Fruit fly (Drosophila melanogaster) whole organism, embryonic: Measurements from ENCODE around the gene spn-F.

ENCODE experiments used
- Bgb ChIP-seq: fragments of 200-800 bp; sonication (Bioruptor generic); IDR thresholded peaks from 2 replicates; pipeline ENCODE4 v1.3.6; 2022; ENCODE audit warnings: missing biosample characterization, missing genetic modification characterization; ENCODE audit not compliant: partially characterized antibody
- CG1024 ChIP-seq: fragments of 200-800 bp; sonication (Bioruptor generic); IDR thresholded peaks from 2 replicates; pipeline ENCODE4 v1.3.6; 2022; ENCODE audit warnings: missing biosample characterization, missing genetic modification characterization
- CG11560 ChIP-seq: fragments of 200-800 bp; sonication (Bioruptor generic); IDR thresholded peaks from 3 replicates; pipeline ENCODE4 v1.3.6; 2022; ENCODE audit warnings: missing biosample characterization, missing genetic modification characterization
- CG13287 ChIP-seq: fragments of 200-800 bp; sonication (Bioruptor generic); IDR thresholded peaks from 2 replicates; pipeline ENCODE4 v1.3.6; 2022; ENCODE audit warnings: missing biosample characterization, missing genetic modification characterization; ENCODE audit not compliant: partially characterized antibody
- CG14050 ChIP-seq: fragments of 200-800 bp; sonication (Bioruptor generic); IDR thresholded peaks from 3 replicates; pipeline ENCODE4 v1.3.6; 2022; ENCODE audit warnings: missing biosample characterization, missing genetic modification characterization
- CG14860 ChIP-seq: fragments of 200-800 bp; sonication (Bioruptor generic); IDR thresholded peaks from 3 replicates; pipeline ENCODE4 v1.3.6; 2022; ENCODE audit warnings: missing biosample characterization, missing genetic modification characterization; ENCODE audit not compliant: partially characterized antibody
- CG1602 ChIP-seq: fragments of 200-800 bp; sonication (Bioruptor generic); optimal IDR thresholded peaks from 3 replicates; lab custom pipeline; 2016; ENCODE audit warnings: missing biosample characterization, missing genetic modification characterization
- CG16863 ChIP-seq: fragments of 200-800 bp; sonication (Bioruptor generic); optimal IDR thresholded peaks from 3 replicates; lab custom pipeline; 2016; ENCODE audit warnings: missing biosample characterization, missing genetic modification characterization
- CG17186 ChIP-seq: fragments of 200-800 bp; sonication (Bioruptor generic); optimal IDR thresholded peaks from 3 replicates; lab custom pipeline; 2017; ENCODE audit warnings: missing biosample characterization, missing genetic modification reagents, missing genetic modification characterization
- CG2712 ChIP-seq: fragments of 200-800 bp; optimal IDR thresholded peaks from 3 replicates; lab custom pipeline; 2019; ENCODE audit warnings: missing biosample characterization, mild to moderate bottlenecking, missing genetic modification characterization, moderate library complexity
- CG31441 ChIP-seq: fragments of 200-800 bp; sonication (Bioruptor generic); IDR thresholded peaks from 2 replicates; pipeline ENCODE4 v1.3.6; 2022; ENCODE audit warnings: missing biosample characterization, missing genetic modification characterization
- CG3163 ChIP-seq: fragments of 200-800 bp; sonication (Bioruptor generic); optimal IDR thresholded peaks from 3 replicates; lab custom pipeline; 2016; ENCODE audit warnings: missing biosample characterization, missing genetic modification characterization
- CG43689 ChIP-seq: fragments of 200-800 bp; sonication (Bioruptor generic); IDR thresholded peaks from 2 replicates; pipeline ENCODE4 v1.3.6; 2022; ENCODE audit warnings: missing biosample characterization, missing genetic modification characterization
- Chrac-16 ChIP-seq: fragments of 200-800 bp; sonication (Bioruptor generic); optimal IDR thresholded peaks from 3 replicates; lab custom pipeline; 2016; ENCODE audit warnings: missing biosample characterization, missing genetic modification characterization
- D ChIP-seq, 2 experiments: fragments of 200-800 bp in 1 of 2; fragments of >200 bp in 1 of 2; sonication (Bioruptor generic) in 1 of 2; optimal IDR thresholded peaks; 2 replicates in 1 of 2; 3 replicates in 1 of 2; lab custom pipeline; 2017; ENCODE audit warnings: mild to moderate bottlenecking in 1 of 2, missing biosample characterization in 1 of 2, missing genetic modification characterization in 1 of 2, missing genetic modification reagents in 1 of 2
- Dbx ChIP-seq: fragments of 200-800 bp; sonication (Bioruptor generic); IDR thresholded peaks from 3 replicates; pipeline ENCODE4 v1.3.6; 2022; ENCODE audit warnings: missing biosample characterization, missing genetic modification characterization
- Eip74EF ChIP-seq, 2 experiments: fragments of 200-800 bp in 1 of 2; fragments of >200 bp in 1 of 2; sonication (Bioruptor generic) in 1 of 2; optimal IDR thresholded peaks; 2 replicates each; lab custom pipeline; 2017 to 2019; ENCODE audit warnings: missing biosample characterization in 2 of 2, missing genetic modification characterization in 2 of 2, mild to moderate bottlenecking in 1 of 2, moderate library complexity in 1 of 2
- H2.0 ChIP-seq: fragments of 200-800 bp; sonication (Bioruptor generic); IDR thresholded peaks from 2 replicates; pipeline ENCODE4 v1.3.6; 2022; ENCODE audit warnings: missing biosample characterization, missing genetic modification characterization
- Hmr ChIP-seq: fragments of 200-800 bp; sonication (Bioruptor generic); optimal IDR thresholded peaks from 3 replicates; lab custom pipeline; 2017; ENCODE audit warnings: mild to moderate bottlenecking, missing biosample characterization, missing genetic modification reagents, missing genetic modification characterization
- Lim3 ChIP-seq: fragments of 200-800 bp; sonication (Bioruptor generic); IDR thresholded peaks from 2 replicates; pipeline ENCODE4 v1.3.6; 2022; ENCODE audit warnings: missing biosample characterization, missing genetic modification characterization
- Meics ChIP-seq: fragments of 200-800 bp; sonication (Bioruptor generic); optimal IDR thresholded peaks from 2 replicates; lab custom pipeline; 2017; ENCODE audit warnings: missing biosample characterization, mild to moderate bottlenecking, missing genetic modification characterization
- Ptx1 ChIP-seq: fragments of 200-800 bp; sonication (Bioruptor generic); IDR thresholded peaks from 2 replicates; pipeline ENCODE4 v1.3.6; 2022; ENCODE audit warnings: missing biosample characterization, missing genetic modification characterization
- Spps ChIP-seq: fragments of 200-800 bp; sonication (Bioruptor generic); optimal IDR thresholded peaks from 2 replicates; lab custom pipeline; 2018; ENCODE audit warnings: missing biosample characterization, mild to moderate bottlenecking, missing genetic modification characterization
- ab ChIP-seq: fragments of 200-800 bp; sonication (Bioruptor generic); optimal IDR thresholded peaks from 2 replicates; lab custom pipeline; 2016; ENCODE audit warnings: missing biosample characterization, missing genetic modification characterization
- ac ChIP-seq: fragments of 200-800 bp; sonication (Bioruptor generic); optimal IDR thresholded peaks from 3 replicates; lab custom pipeline; 2017; ENCODE audit warnings: missing biosample characterization, mild to moderate bottlenecking, missing genetic modification characterization
- cas ChIP-seq: fragments of 200-800 bp; sonication (Bioruptor generic); IDR thresholded peaks from 2 replicates; pipeline ENCODE4 v1.3.6; 2022; ENCODE audit warnings: missing biosample characterization, missing genetic modification characterization
- cato ChIP-seq: fragments of 200-800 bp; sonication (Bioruptor generic); optimal IDR thresholded peaks from 2 replicates; lab custom pipeline; 2016; ENCODE audit warnings: missing biosample characterization, missing genetic modification characterization, borderline replicate concordance
- danr ChIP-seq: fragments of 200-800 bp; sonication (Bioruptor generic); IDR thresholded peaks from 2 replicates; pipeline ENCODE4 v1.3.6; 2022; ENCODE audit warnings: missing biosample characterization, missing genetic modification characterization
- dm ChIP-seq: fragments of 200-800 bp; sonication (Bioruptor generic); optimal IDR thresholded peaks from 3 replicates; lab custom pipeline; 2016; ENCODE audit warnings: missing biosample characterization, missing genetic modification characterization
- dysf ChIP-seq: fragments of 200-800 bp; sonication (Bioruptor generic); IDR thresholded peaks from 3 replicates; pipeline ENCODE4 v1.3.6; 2022; ENCODE audit warnings: missing biosample characterization, missing genetic modification characterization
- en ChIP-seq: fragments of 200-800 bp; sonication (Bioruptor generic); optimal IDR thresholded peaks from 2 replicates; lab custom pipeline; 2016; ENCODE audit warnings: missing biosample characterization, missing genetic modification characterization
- gsb ChIP-seq: fragments of 200-800 bp; sonication (Bioruptor generic); IDR thresholded peaks from 2 replicates; pipeline ENCODE4 v1.3.6; 2022; ENCODE audit warnings: missing biosample characterization, missing genetic modification characterization
- her ChIP-seq: fragments of 200-800 bp; sonication (Bioruptor generic); optimal IDR thresholded peaks from 2 replicates; lab custom pipeline; 2016; ENCODE audit warnings: missing biosample characterization, missing genetic modification characterization
- insv ChIP-seq, 2 experiments: fragments of 200-800 bp; sonication (Bioruptor generic); optimal IDR thresholded peaks; 3 replicates each; lab custom pipeline; 2016 to 2018; ENCODE audit warnings: missing biosample characterization in 2 of 2, missing genetic modification characterization in 2 of 2
- jumu ChIP-seq: fragments of 200-800 bp; sonication (Bioruptor generic); optimal IDR thresholded peaks from 3 replicates; lab custom pipeline; 2016; ENCODE audit warnings: missing biosample characterization, missing genetic modification characterization
- lab ChIP-seq: fragments of 200-800 bp; sonication (Bioruptor generic); optimal IDR thresholded peaks from 3 replicates; lab custom pipeline; 2017; ENCODE audit warnings: missing biosample characterization, missing genetic modification characterization, mild to moderate bottlenecking, moderate library complexity, missing genetic modification reagents
- mirr ChIP-seq: fragments of 200-800 bp; sonication (Bioruptor generic); optimal IDR thresholded peaks from 3 replicates; lab custom pipeline; 2018; ENCODE audit warnings: missing biosample characterization, mild to moderate bottlenecking, missing genetic modification characterization
- pan ChIP-seq, 4 experiments: fragments of >200 bp in 3 of 4; fragments of 200-800 bp in 1 of 4; sonication (Bioruptor generic) in 1 of 4; optimal IDR thresholded peaks in 3 of 4; IDR thresholded peaks in 1 of 4; 2 replicates each; pipeline versions ENCODE4 v1.3.6 to Lab custom; 2017 to 2022; ENCODE audit warnings: missing biosample characterization in 2 of 4, missing genetic modification characterization in 2 of 4, mixed read lengths in 1 of 4
- pb ChIP-seq: fragments of 200-800 bp; sonication (Bioruptor generic); optimal IDR thresholded peaks from 3 replicates; lab custom pipeline; 2016; ENCODE audit warnings: missing biosample characterization, missing genetic modification characterization
- pros ChIP-seq: fragments of 200-800 bp; sonication (Bioruptor generic); optimal IDR thresholded peaks from 3 replicates; lab custom pipeline; 2019; ENCODE audit warnings: missing biosample characterization, mild to moderate bottlenecking, missing genetic modification characterization, moderate library complexity
- pum ChIP-seq: fragments of 200-800 bp; sonication (Bioruptor generic); optimal IDR thresholded peaks from 2 replicates; lab custom pipeline; 2016; ENCODE audit warnings: missing biosample characterization, missing genetic modification characterization
- sna ChIP-seq: fragments of 200-800 bp; sonication (Bioruptor generic); IDR thresholded peaks from 2 replicates; pipeline ENCODE4 v1.3.6; 2022; ENCODE audit warnings: missing biosample characterization, missing genetic modification characterization; ENCODE audit not compliant: partially characterized antibody
- so ChIP-seq: fragments of 200-800 bp; sonication (Bioruptor generic); IDR thresholded peaks from 3 replicates; pipeline ENCODE4 v1.3.6; 2022; ENCODE audit warnings: missing biosample characterization, missing genetic modification characterization
- tup ChIP-seq: fragments of 200-800 bp; sonication (Bioruptor generic); optimal IDR thresholded peaks from 2 replicates; lab custom pipeline; 2016; ENCODE audit warnings: missing biosample characterization, mild to moderate bottlenecking, missing genetic modification characterization, moderate library complexity
- unc-4 ChIP-seq: fragments of 200-800 bp; sonication (Bioruptor generic); IDR thresholded peaks from 2 replicates; pipeline ENCODE4 v1.3.6; 2022; ENCODE audit warnings: missing biosample characterization, missing genetic modification characterization; ENCODE audit not compliant: partially characterized antibody
- z ChIP-seq: fragments of 200-800 bp; sonication (Bioruptor generic); IDR thresholded peaks from 3 replicates; pipeline ENCODE4 v1.3.6; 2022; ENCODE audit warnings: missing biosample characterization, missing genetic modification characterization
- zen ChIP-seq: fragments of 200-800 bp; sonication (Bioruptor generic); optimal IDR thresholded peaks from 3 replicates; lab custom pipeline; 2018; ENCODE audit warnings: missing biosample characterization, mild to moderate bottlenecking, missing genetic modification characterization, moderate library complexity

The spn-F gene

DNA sequence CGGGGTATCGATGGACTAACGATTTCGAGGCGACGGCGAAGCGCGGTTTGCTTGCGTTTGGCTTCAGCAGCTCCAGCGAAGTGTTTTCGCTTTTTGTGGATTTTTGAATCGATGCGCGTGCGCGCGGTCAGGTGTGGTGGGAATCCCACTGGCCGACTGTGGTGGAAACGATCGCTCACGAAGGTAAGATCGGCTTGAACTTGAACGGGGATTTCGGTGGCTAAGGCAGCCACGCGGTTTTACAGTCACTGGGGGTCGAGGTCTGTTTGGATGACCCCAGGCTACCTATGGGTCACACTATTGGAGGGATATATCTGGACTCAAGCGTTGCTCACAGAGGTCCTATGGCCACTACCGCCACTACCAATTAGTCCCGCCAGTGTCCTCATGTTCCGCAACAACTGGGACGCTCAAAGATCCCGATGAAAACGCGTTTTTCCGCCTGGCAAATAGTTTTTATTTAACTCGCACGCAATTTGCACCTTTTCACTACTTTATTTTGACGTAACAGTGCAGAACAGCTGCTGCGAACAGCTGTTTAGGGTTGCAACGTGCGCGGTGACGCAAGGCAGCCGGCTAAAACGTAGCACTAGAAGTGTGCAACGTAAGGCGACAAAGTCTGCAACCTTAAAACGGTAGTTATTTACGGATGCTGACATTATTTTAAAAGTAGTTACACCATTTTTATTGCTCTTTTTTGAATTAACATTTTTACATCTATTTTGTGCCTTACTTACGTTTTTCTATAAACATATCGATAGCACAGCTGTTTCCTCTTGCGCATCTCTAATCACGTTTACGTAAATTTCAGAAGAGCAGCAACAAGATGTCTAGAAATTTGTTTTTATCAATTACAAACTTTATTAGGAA is 2.6 kb upstream of the spn-F start, which contains the start of the genes qless and mRpL32 (continued):
- TF ChIP-seq CG31441 (GFP tag; lab: Robert Waterston, UW), result peak; percentile 47; the same call in 1 of the 2 replicates
- no peak for TF ChIP-seq pan (optimal IDR thresholded peaks at IDR 0.05; lab: Kevin White, UChicago)
- TF ChIP-seq pan (GFP tag; optimal IDR thresholded peaks at IDR 0.05 in 1 of 2, IDR thresholded peaks at IDR 0.05 in 1 of 2), result peak in 1 of 2 experiments; percentile 89
- peak; percentile 54 for TF ChIP-seq Chrac-16 (GFP tag; lab: Kevin White, UChicago)
- no peak for TF ChIP-seq ab
- peak; percentile 51 for TF ChIP-seq zen (tag; lab: Kevin White, UChicago)
- TF ChIP-seq lab (GFP tag; lab: Kevin White, UChicago), result no peak
- no peak for TF ChIP-seq D (optimal IDR thresholded peaks at IDR 0.05; lab: Kevin White, UChicago)
- peak; percentile 40 for TF ChIP-seq D (GFP tag; optimal IDR thresholded peaks at IDR 0.05; lab: Kevin White, UChicago)
- peak; percentile 13; the same call in 1 of the 2 replicates for TF ChIP-seq CG43689 (GFP tag; lab: Robert Waterston, UW)
- TF ChIP-seq jumu (GFP tag; lab: Kevin White, UChicago), result peak; percentile 83
- TF ChIP-seq CG1024 (GFP tag; lab: Robert Waterston, UW), result peak; percentile 68
- TF ChIP-seq CG16863 (GFP tag; lab: Kevin White, UChicago), result peak; percentile 21
- TF ChIP-seq CG17186 (GFP tag; lab: Kevin White, UChicago), result peak; percentile 78
- TF ChIP-seq ac (GFP tag; lab: Kevin White, UChicago), result no peak
- TF ChIP-seq Bgb (GFP tag; lab: Robert Waterston, UW), result peak; percentile 65
- TF ChIP-seq Ptx1, result peak; percentile 86
- peak; percentile 77 for TF ChIP-seq sna (GFP tag; lab: Robert Waterston, UW)
- peak; percentile 85 for TF ChIP-seq CG2712 (tag; lab: Kevin White, UChicago)
- no peak for TF ChIP-seq tup
- TF ChIP-seq Spps, result peak; percentile 26
- no peak for TF ChIP-seq insv (GFP tag; optimal IDR thresholded peaks at IDR 0.05; lab: Kevin White, UChicago)
- peak; percentile 52; the same call in 1 of the 2 replicates for TF ChIP-seq cas
- TF ChIP-seq pros (GFP tag; lab: Kevin White, UChicago), result no peak
- TF ChIP-seq danr (GFP tag; lab: Robert Waterston, UW), result no peak
- peak; percentile 83 for TF ChIP-seq unc-4 (GFP tag; lab: Robert Waterston, UW)
- no peak for TF ChIP-seq Meics
- TF ChIP-seq z (GFP tag; lab: Robert Waterston, UW), result no peak
- 0 out of 3 replicates have a peak, but pooled peaks have one; percentile 66 for TF ChIP-seq so
- TF ChIP-seq mirr (GFP tag; lab: Kevin White, UChicago), result peak; percentile 14
- TF ChIP-seq CG14050 (GFP tag; lab: Robert Waterston, UW), result no peak
- TF ChIP-seq CG11560 (tag; lab: Robert Waterston, UW), result peak; percentile 27; the same call in 1 of the 3 replicates
- peak; percentile 35 for TF ChIP-seq dm
- TF ChIP-seq her (GFP tag; lab: Kevin White, UChicago), result no peak
- TF ChIP-seq CG14860 (GFP tag; lab: Robert Waterston, UW), result peak; percentile 55; the same call in 2 of the 3 replicates
- TF ChIP-seq CG3163, result no peak
- peak; percentile 93 for TF ChIP-seq CG13287 (GFP tag; lab: Robert Waterston, UW)
- TF ChIP-seq CG1602 (GFP tag; lab: Kevin White, UChicago), result peak; percentile 8
- TF ChIP-seq Eip74EF (GFP tag; optimal IDR thresholded peaks at IDR 0.05; lab: Kevin White, UChicago), result no peak
- TF ChIP-seq pum (GFP tag; lab: Kevin White, UChicago), result peak; percentile 73
- no peak for TF ChIP-seq Lim3 (GFP tag; lab: Robert Waterston, UW)
- TF ChIP-seq Hmr (GFP tag; lab: Kevin White, UChicago), result no peak
- 0 out of 2 replicates have a peak, but pooled peaks have one; percentile 4 for TF ChIP-seq H2.0 (GFP tag; lab: Robert Waterston, UW)
- TF ChIP-seq en (GFP tag; lab: Kevin White, UChicago), result no peak
- TF ChIP-seq Dbx (GFP tag; lab: Robert Waterston, UW), result peak; percentile 79
- peak; percentile 74 for TF ChIP-seq dysf (GFP tag; lab: Robert Waterston, UW)
- no peak for TF ChIP-seq pb (GFP tag; lab: Kevin White, UChicago)
- no peak for TF ChIP-seq gsb
- TF ChIP-seq cato, result no peak
